Worm (Caenorhabditis elegans) whole organism, L1 larva: ENCODE data around the gene F11A10.5.
A peak's percentile ranks its signal among the peaks of the same experiment; 100 is the strongest.

Experiments
- ama-1 ChIP-seq: fragments of 150-350 bp; optimal IDR thresholded peaks from 2 replicates; lab custom pipeline; 2014
- ceh-8 ChIP-seq: fragments of 200-800 bp; sonication (Bioruptor generic); optimal IDR thresholded peaks from 2 replicates; lab custom pipeline; 2018; ENCODE audit warnings: mild to moderate bottlenecking, missing genetic modification characterization, moderate library complexity, missing compliant biosample characterization
- efl-3 ChIP-seq: fragments of 200-800 bp; sonication (Bioruptor generic); optimal IDR thresholded peaks from 2 replicates; lab custom pipeline; 2018; ENCODE audit warnings: mild to moderate bottlenecking, missing genetic modification characterization, missing compliant biosample characterization
- elt-3 ChIP-seq, 6 experiments: fragments of 150-350 bp in 1 of 6; sonication (generic microtip); optimal IDR thresholded peaks; 2 replicates each; lab custom pipeline; 2017 to 2018; ENCODE audit warnings: missing biosample characterization in 6 of 6, missing genetic modification characterization in 6 of 6, inconsistent platforms in 1 of 6
- fos-1 ChIP-seq: fragments of 150-350 bp; optimal IDR thresholded peaks from 2 replicates; lab custom pipeline; 2014; ENCODE audit warnings: missing biosample characterization, missing genetic modification characterization
- lin-35 ChIP-seq, 2 experiments: fragments of 150-350 bp; optimal IDR thresholded peaks; 2 replicates each; lab custom pipeline; 2014; ENCODE audit warnings: missing biosample characterization in 2 of 2, missing genetic modification characterization in 2 of 2, missing genetic modification reagents in 2 of 2
- lin-39 ChIP-seq: fragments of 150-350 bp; optimal IDR thresholded peaks from 2 replicates; lab custom pipeline; 2014; ENCODE audit warnings: missing biosample characterization, missing genetic modification reagents, missing genetic modification characterization
- nhr-11 ChIP-seq: fragments of 150-350 bp; optimal IDR thresholded peaks from 2 replicates; lab custom pipeline; 2014; ENCODE audit warnings: missing biosample characterization, missing genetic modification characterization
- nhr-85 ChIP-seq: sonication (generic microtip); peaks from one replicate; lab custom pipeline; 2016; ENCODE audit warnings: missing genetic modification characterization, inconsistent platforms, missing compliant biosample characterization
- nhr-90 ChIP-seq: sonication (generic microtip); optimal IDR thresholded peaks from 2 replicates; lab custom pipeline; 2016; ENCODE audit warnings: mild to moderate bottlenecking, missing genetic modification characterization, missing compliant biosample characterization; ENCODE audit not compliant: poor library complexity
- skn-1 ChIP-seq: fragments of 150-350 bp; optimal IDR thresholded peaks from 2 replicates; lab custom pipeline; 2014; ENCODE audit warnings: missing biosample characterization, missing genetic modification characterization
- ztf-4 ChIP-seq: fragments of 150-350 bp; optimal IDR thresholded peaks from 2 replicates; lab custom pipeline; 2014; ENCODE audit warnings: missing biosample characterization, missing genetic modification characterization

- TF ChIP-seq ztf-4 (tag; lab: Kevin White, UChicago) (no peak), elt-3 (tag; optimal IDR thresholded peaks at IDR 0.05; lab: Kevin White, UChicago) (no peak), ama-1 (lab: Kevin White, UChicago) (no peak), nhr-11 (tag; lab: Kevin White, UChicago) (no peak), lin-35 (GFP tag; optimal IDR thresholded peaks at IDR 0.05; lab: Kevin White, UChicago) (no peak), nhr-85 (tag; lab: Kevin White, UChicago) (peak; percentile 60), fos-1 (tag; lab: Kevin White, UChicago) (no peak), lin-39 (no peak), ceh-8 (GFP tag; lab: Kevin White, UChicago) (no peak), skn-1 (tag; lab: Kevin White, UChicago) (no peak), nhr-90 (tag; lab: Kevin White, UChicago) (no peak), efl-3 (GFP tag; lab: Kevin White, UChicago) (no peak)
Observed at ce11 chrIV:12127838-12128237, 33.9 kb downstream of the F11A10.5 start.
